Worm (Caenorhabditis elegans): ENCODE measurements around the gene nhr-97.
"Not testable (repeated sequence)": the region's sequence is repeated elsewhere in the genome, so short reads cannot be mapped to it uniquely, and the experiment has no call there.

The nhr-97 gene

DNA sequence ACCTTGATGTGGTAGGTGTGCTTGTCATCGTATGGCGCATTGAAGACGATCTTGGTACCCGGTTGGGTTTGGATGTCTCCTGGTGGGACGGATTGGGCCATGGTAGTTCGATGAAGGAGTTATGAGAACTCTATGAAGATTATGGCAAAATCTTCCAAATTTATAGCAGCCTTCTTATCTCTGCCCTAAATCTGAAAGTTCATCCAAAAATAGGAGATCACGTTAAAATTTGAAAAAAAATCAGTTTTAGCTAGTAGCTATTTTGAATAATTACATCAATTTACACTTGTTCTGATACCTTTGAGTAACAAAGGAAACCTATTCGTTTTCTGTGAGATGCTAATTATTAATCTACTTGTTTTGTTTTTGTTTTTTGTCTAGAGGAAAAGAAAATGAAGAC lies 9.6 kb downstream of the nhr-97 start, which contains the start of gene msp-79:
msp-79 (minus strand) TSS at position 101 of the 400 bp plus-strand sequence.
- TF ChIP-seq daf-8 (GFP tag; IDR thresholded peaks at IDR 0.05); zip-2 (tag; optimal IDR thresholded peaks at IDR 0.05); R02D3.7 (tag; optimal IDR thresholded peaks at IDR 0.05): not testable (repeated sequence)

ce11 chrIV:9769746-9770145 lies 12.3 kb downstream of the nhr-97 start, which contains the start of gene msp-78:
msp-78 (plus strand) TSS chrIV:9770046.
- TF ChIP-seq hlh-30 (tag; optimal IDR thresholded peaks at IDR 0.05; ENCODE audit: insufficient read depth); ctbp-1 (GFP tag; IDR thresholded peaks at IDR 0.05); mes-2 (tag; optimal IDR thresholded peaks at IDR 0.05; ENCODE audit: poor library complexity, severe bottlenecking): not testable (repeated sequence)

DNA sequence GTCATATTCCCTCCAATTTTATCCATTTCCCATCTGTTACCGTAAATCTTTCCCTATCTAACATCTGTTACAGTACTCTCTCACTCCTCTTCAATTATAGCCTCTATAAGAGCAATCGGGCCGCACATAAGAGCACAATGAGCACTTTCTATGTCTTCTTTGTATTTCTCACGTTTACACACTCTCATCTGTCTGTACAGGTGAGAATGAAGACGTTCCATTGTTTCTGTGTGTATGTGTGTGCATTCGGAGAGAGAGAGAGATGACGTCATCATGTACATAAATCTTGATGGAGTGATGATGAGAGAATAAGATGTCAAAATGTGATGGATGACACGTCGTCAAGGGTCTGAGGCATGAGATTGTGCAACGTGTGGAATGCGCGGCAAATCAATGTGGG lies 13.4 kb downstream of the nhr-97 start:
- TF ChIP-seq mdl-1 (tag; optimal IDR thresholded peaks at IDR 0.05), result no peak
- TF ChIP-seq snpc-1.2 (GFP tag; IDR thresholded peaks at IDR 0.05), result no peak
- TF ChIP-seq hif-1 (tag; optimal IDR thresholded peaks at IDR 0.05), result no peak
- no peak for TF ChIP-seq F10B5.3 (tag; optimal IDR thresholded peaks at IDR 0.05)
- TF ChIP-seq arid-1 (GFP tag; conservative IDR thresholded peaks at IDR 0.05), result no peak
- no peak for TF ChIP-seq gei-8 (GFP tag; optimal IDR thresholded peaks at IDR 0.05)
- no peak for TF ChIP-seq rbr-2 (tag; optimal IDR thresholded peaks at IDR 0.05)
- TF ChIP-seq nhr-42 (GFP tag; IDR thresholded peaks at IDR 0.05), result no peak
- no peak for TF ChIP-seq nhr-41 (GFP tag; IDR thresholded peaks at IDR 0.05)
- TF ChIP-seq ceh-62 (tag; optimal IDR thresholded peaks at IDR 0.05), result no peak
- TF ChIP-seq mxl-2 (GFP tag; conservative IDR thresholded peaks at IDR 0.05), result no peak
- no peak for TF ChIP-seq ceh-20 (GFP tag; IDR thresholded peaks at IDR 0.05)

- TF ChIP-seq jun-1 (tag; optimal IDR thresholded peaks at IDR 0.05), result no peak
- TF ChIP-seq hlh-30 (tag; optimal IDR thresholded peaks at IDR 0.05; ENCODE audit: insufficient read depth), result no peak
These were observed 14.8 kb downstream of the nhr-97 start, which contains the start of gene cav-1 for ce11 chrIV:9772096-9772720. cav-1 (plus strand) TSS chrIV:9772510.

DNA sequence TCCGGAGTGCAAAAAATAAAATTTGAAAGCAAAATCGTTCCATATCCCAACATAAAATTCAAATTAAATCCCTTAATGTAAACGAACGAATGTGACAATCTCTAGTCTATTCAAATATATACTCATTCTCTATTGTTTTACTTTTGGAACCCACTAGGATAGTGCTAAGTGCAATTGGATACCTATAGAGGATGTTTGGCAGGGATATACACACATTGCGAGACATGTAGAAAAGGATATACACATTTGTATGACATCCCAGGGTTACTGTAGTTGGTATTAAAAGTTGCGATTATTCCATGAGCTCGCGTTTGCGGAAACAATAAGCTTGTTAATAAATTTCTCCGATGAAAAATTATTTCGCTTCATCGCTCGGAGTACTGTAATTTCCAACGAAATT lies 16.0 kb downstream of the nhr-97 start:
- TF ChIP-seq snpc-1.2 (GFP tag; IDR thresholded peaks at IDR 0.05) (no peak), pqm-1 (tag; optimal IDR thresholded peaks at IDR 0.05) (no peak), nhr-6 (tag; optimal IDR thresholded peaks at IDR 0.05) (no peak), ama-1 (optimal IDR thresholded peaks at IDR 0.05) (no peak), nhr-48 (tag; optimal IDR thresholded peaks at IDR 0.05) (no peak), F37D6.2 (tag; optimal IDR thresholded peaks at IDR 0.05) (no peak), Y105C5A.15 (GFP tag; IDR thresholded peaks at IDR 0.05) (no peak), fos-1 (tag; optimal IDR thresholded peaks at IDR 0.05) (no peak), nhr-77 (tag; optimal IDR thresholded peaks at IDR 0.05) (no peak), lir-3 (tag; optimal IDR thresholded peaks at IDR 0.05) (no peak), fkh-10 (GFP tag; optimal IDR thresholded peaks at IDR 0.05) (no peak), nhr-41 (GFP tag; IDR thresholded peaks at IDR 0.05) (no peak), ces-1 (GFP tag; optimal IDR thresholded peaks at IDR 0.05) (no peak)

- TF ChIP-seq zag-1 (tag; optimal IDR thresholded peaks at IDR 0.05) (no peak), zfp-2 (tag; optimal IDR thresholded peaks at IDR 0.05) (no peak), nhr-10 (tag; optimal IDR thresholded peaks at IDR 0.05) (no peak), ces-1 (GFP tag; optimal IDR thresholded peaks at IDR 0.05) (no peak), mes-2 (tag; optimal IDR thresholded peaks at IDR 0.05; ENCODE audit: poor library complexity, severe bottlenecking) (peak; percentile 93), T26A8.4 (GFP tag; IDR thresholded peaks at IDR 0.05) (no peak), hlh-11 (tag; optimal IDR thresholded peaks at IDR 0.05) (no peak), tag-97 (GFP tag; IDR thresholded peaks at IDR 0.05) (no peak), dpl-1 (GFP tag; optimal IDR thresholded peaks at IDR 0.05) (peak; percentile 92), dmd-8 (GFP tag; IDR thresholded peaks at IDR 0.05) (no peak), nhr-6 (tag; optimal IDR thresholded peaks at IDR 0.05) (peak; percentile 44), egl-27 (tag; optimal IDR thresholded peaks at IDR 0.05) (no peak), daf-19 (GFP tag; conservative IDR thresholded peaks at IDR 0.05) (no peak), hif-1 (tag; optimal IDR thresholded peaks at IDR 0.05) (peak in 1 of 2 experiments; percentile 57), set-16 (GFP tag; IDR thresholded peaks at IDR 0.05) (no peak), hlh-30 (tag; optimal IDR thresholded peaks at IDR 0.05; ENCODE audit: insufficient read depth) (no peak), aha-1 (tag) (no peak), lin-15B (tag; optimal IDR thresholded peaks at IDR 0.05) (no peak), gei-8 (GFP tag; optimal IDR thresholded peaks at IDR 0.05) (no peak)
These were observed 20.1 kb downstream of the nhr-97 start, which contains the start of gene sna-2 for ce11 chrIV:9777535-9777934. sna-2 (minus strand) TSS chrIV:9777634.
